Worm (Caenorhabditis elegans): Measurements from ENCODE around the gene rpl-3.

ce11 chrIII:3867378-3867904 is at the start of gene rpl-3:
- TF ChIP-seq lir-3 (tag; optimal IDR thresholded peaks at IDR 0.05; ENCODE audit: poor library complexity) (peak; percentile 99), C34B4.2 (tag; optimal IDR thresholded peaks at IDR 0.05) (peak; percentile 99), nhr-76 (tag; optimal IDR thresholded peaks at IDR 0.05) (peak; percentile 98), mab-9 (GFP tag; IDR thresholded peaks at IDR 0.05) (peak; percentile 100), tbx-2 (tag; optimal IDR thresholded peaks at IDR 0.05) (peak; percentile 100), mdl-1 (tag; optimal IDR thresholded peaks at IDR 0.05) (peak; percentile 70 to 99), unc-130 (tag; optimal IDR thresholded peaks at IDR 0.05) (peak; percentile 100), blmp-1 (tag; optimal IDR thresholded peaks at IDR 0.05) (peak; percentile 98), mep-1 (tag; optimal IDR thresholded peaks at IDR 0.05) (peak; percentile 100), nhr-77 (tag; optimal IDR thresholded peaks at IDR 0.05) (peak; percentile 100), fkh-10 (GFP tag; optimal IDR thresholded peaks at IDR 0.05) (peak; percentile 100)

All from whole organism, L1 larva.